In genomic region chr3L:21026917-21027517, dm6 we compare ENCODE assay signal across 1 fruit fly cellular context.
TF ChIP-seq lines count a peak whose summit lies in the region.

TSS of gene skd (minus strand) at chr3L:21027434.

TF ChIP-seq in whole organism, embryonic, 481 proteins besides CTCF, POLR2A, EP300 and RAD21 (continued from another document):
- TF ChIP-seq Bgb (GFP tag; IDR thresholded peaks at IDR 0.05; lab: Robert Waterston, UW; ENCODE audit: partially characterized antibody) (peak; percentile 35; the same call in 1 of the 2 replicates), Tbp (GFP tag; optimal IDR thresholded peaks at IDR 0.05; lab: Kevin White, UChicago) (peak; percentile 41), CG9215 (GFP tag; IDR thresholded peaks at IDR 0.05; lab: Robert Waterston, UW) (peak; percentile 27), stwl (tag; optimal IDR thresholded peaks at IDR 0.05; lab: Kevin White, UChicago) (peak; percentile 45), MESR4 (GFP tag; optimal IDR thresholded peaks at IDR 0.05; lab: Kevin White, UChicago) (peak; percentile 69), CG10431 (GFP tag; optimal IDR thresholded peaks at IDR 0.05; lab: Kevin White, UChicago) (peak; percentile 76), CG4617 (GFP tag; optimal IDR thresholded peaks at IDR 0.05; lab: Kevin White, UChicago; ENCODE audit: borderline replicate concordance) (peak; percentile 28), zen2 (GFP tag; IDR thresholded peaks at IDR 0.05; lab: Robert Waterston, UW; ENCODE audit: partially characterized antibody) (no peak), tna (GFP tag; IDR thresholded peaks at IDR 0.05; lab: Robert Waterston, UW; ENCODE audit: partially characterized antibody) (0 out of 2 replicates have a peak, but pooled peaks have one; percentile 19), Opbp (GFP tag; IDR thresholded peaks at IDR 0.05; lab: Robert Waterston, UW; ENCODE audit: partially characterized antibody) (0 out of 3 replicates have a peak, but pooled peaks have one; percentile 6), Atf6 (GFP tag; IDR thresholded peaks at IDR 0.05; lab: Robert Waterston, UW) (no peak), Jarid2 (GFP tag; optimal IDR thresholded peaks at IDR 0.05; lab: Kevin White, UChicago) (peak; percentile 46), gfzf (GFP tag; optimal IDR thresholded peaks at IDR 0.05; lab: Kevin White, UChicago) (peak; percentile 70), CG2875 (GFP tag; optimal IDR thresholded peaks at IDR 0.05; lab: Kevin White, UChicago) (no peak), chinmo (GFP tag; IDR thresholded peaks at IDR 0.05; lab: Robert Waterston, UW; ENCODE audit: partially characterized antibody) (peak; percentile 76)
